Worm (Caenorhabditis elegans): ENCODE results near the gene cah-1.

DNA sequence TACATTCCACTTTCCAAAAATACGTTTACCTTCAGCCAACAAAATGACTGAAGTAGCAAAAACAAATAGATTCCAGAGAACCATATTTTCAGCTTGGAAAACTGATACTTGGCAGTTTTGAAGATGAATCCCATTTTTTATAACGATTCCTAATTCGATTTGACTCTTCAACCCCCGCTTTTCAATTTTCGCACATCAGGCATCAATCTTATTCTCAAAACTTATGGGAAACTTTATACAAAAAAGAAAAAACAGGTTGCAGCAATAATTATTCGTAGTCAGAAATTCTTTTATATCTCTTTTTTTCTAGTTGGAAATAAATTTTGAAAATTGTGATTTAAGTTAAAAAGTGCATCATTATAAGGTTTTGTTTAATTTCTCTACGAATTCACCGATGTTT lies 23.6 kb downstream of the cah-1 start, which contains the start of gene C45G9.10:
- TF ChIP-seq tab-1 (GFP tag; IDR thresholded peaks at IDR 0.05) = no peak
- no peak for TF ChIP-seq klf-2 (GFP tag; conservative IDR thresholded peaks at IDR 0.05)
- TF ChIP-seq ztf-23 (GFP tag; IDR thresholded peaks at IDR 0.05) = no peak
- TF ChIP-seq flt-1 (GFP tag; IDR thresholded peaks at IDR 0.05) = no peak
- TF ChIP-seq med-1 (GFP tag; optimal IDR thresholded peaks at IDR 0.05; ENCODE audit: insufficient read depth) = no peak
- no peak for TF ChIP-seq ref-1 (GFP tag; conservative IDR thresholded peaks at IDR 0.05)
- TF ChIP-seq cog-1 (tag; optimal IDR thresholded peaks at IDR 0.05) = no peak
- TF ChIP-seq ztf-29 (GFP tag; IDR thresholded peaks at IDR 0.05) = no peak

Measured in whole organism, midembryonic.